Worm (Caenorhabditis elegans) whole organism, young adult: ENCODE measurements around the gene R07B1.11.

ENCODE experiments used
- B0336.3 ChIP-seq: fragments of 200-800 bp; sonication (Bioruptor generic); IDR thresholded peaks from 2 replicates; pipeline ENCODE4 v1.3.6; 2022; ENCODE audit warnings: missing genetic modification characterization, missing compliant biosample characterization
- D2030.7 ChIP-seq: fragments of 200-800 bp; sonication (Bioruptor generic); IDR thresholded peaks from 2 replicates; pipeline ENCODE4 v1.3.6; 2022; ENCODE audit warnings: missing genetic modification reagents, missing genetic modification characterization, missing compliant biosample characterization
- F22D6.2 ChIP-seq: sonication (generic microtip); optimal IDR thresholded peaks from 2 replicates; lab custom pipeline; 2016; ENCODE audit warnings: mild to moderate bottlenecking, missing genetic modification characterization, missing compliant biosample characterization
- F37B4.10 ChIP-seq: fragments of 200-800 bp; sonication (Bioruptor generic); IDR thresholded peaks from 2 replicates; pipeline ENCODE4 v1.3.6; 2022; ENCODE audit warnings: missing genetic modification characterization, missing compliant biosample characterization
- F39B2.1 ChIP-seq: fragments of 200-800 bp; sonication (Bioruptor generic); IDR thresholded peaks from 2 replicates; pipeline ENCODE4 v1.3.6; 2022; ENCODE audit warnings: missing genetic modification reagents, missing genetic modification characterization, missing compliant biosample characterization
- F52B5.7 ChIP-seq: sonication (generic microtip); optimal IDR thresholded peaks from 2 replicates; lab custom pipeline; 2016; ENCODE audit warnings: mild to moderate bottlenecking, missing genetic modification characterization, missing compliant biosample characterization
- F57A8.1 ChIP-seq: fragments of 200-800 bp; sonication (Bioruptor generic); optimal IDR thresholded peaks from 2 replicates; lab custom pipeline; 2018; ENCODE audit warnings: mild to moderate bottlenecking, missing genetic modification characterization, moderate library complexity, missing compliant biosample characterization
- F57C9.4 ChIP-seq: sonication (generic microtip); optimal IDR thresholded peaks from 2 replicates; lab custom pipeline; 2017; ENCODE audit warnings: mild to moderate bottlenecking, missing genetic modification characterization, missing compliant biosample characterization
- Y53F4B.3 ChIP-seq: fragments of 200-800 bp; sonication (Bioruptor generic); IDR thresholded peaks from 2 replicates; pipeline ENCODE4 v1.3.6; 2022; ENCODE audit warnings: missing genetic modification reagents, missing genetic modification characterization, missing compliant biosample characterization
- Y53G8AR.9 ChIP-seq: fragments of 200-800 bp; sonication (Bioruptor generic); conservative IDR thresholded peaks from 2 replicates; pipeline ENCODE4 v1.3.6; 2022; ENCODE audit warnings: missing genetic modification reagents, missing genetic modification characterization, missing compliant biosample characterization
- Y67H2A.10 ChIP-seq: fragments of 200-800 bp; sonication (Bioruptor generic); conservative IDR thresholded peaks from 2 replicates; pipeline ENCODE4 v1.3.6; 2022; ENCODE audit warnings: missing genetic modification reagents, missing genetic modification characterization, missing compliant biosample characterization
- Y95B8A.8 ChIP-seq: fragments of 200-800 bp; sonication (Bioruptor generic); IDR thresholded peaks from 2 replicates; pipeline ENCODE4 v1.3.6; 2022; ENCODE audit warnings: missing genetic modification reagents, missing genetic modification characterization, missing compliant biosample characterization
- akir-1 ChIP-seq: fragments of 200-800 bp; sonication (Bioruptor generic); optimal IDR thresholded peaks from 2 replicates; lab custom pipeline; 2018; ENCODE audit warnings: mild to moderate bottlenecking, missing genetic modification characterization, moderate library complexity, missing compliant biosample characterization
- aptf-3 ChIP-seq: fragments of 200-800 bp; sonication (Bioruptor generic); IDR thresholded peaks from 2 replicates; pipeline ENCODE4 v1.3.6; 2022; ENCODE audit warnings: missing genetic modification characterization, missing compliant biosample characterization
- atf-7 ChIP-seq: sonication (generic microtip); optimal IDR thresholded peaks from 2 replicates; lab custom pipeline; 2017; ENCODE audit warnings: mild to moderate bottlenecking, missing genetic modification characterization, missing compliant biosample characterization
- attf-3 ChIP-seq: fragments of 200-800 bp; sonication (Bioruptor generic); conservative IDR thresholded peaks from 2 replicates; pipeline ENCODE4 v1.3.6; 2022; ENCODE audit warnings: missing genetic modification reagents, missing genetic modification characterization, missing compliant biosample characterization
- ccch-3 ChIP-seq: fragments of 200-800 bp; sonication (Bioruptor generic); optimal IDR thresholded peaks from 2 replicates; lab custom pipeline; 2018; ENCODE audit warnings: mild to moderate bottlenecking, missing genetic modification characterization, missing compliant biosample characterization
- ceh-100 ChIP-seq: fragments of 200-800 bp; sonication (Bioruptor generic); IDR thresholded peaks from 2 replicates; pipeline ENCODE4 v1.3.6; 2022; ENCODE audit warnings: missing genetic modification reagents, missing genetic modification characterization, missing compliant biosample characterization
- ceh-27 ChIP-seq: fragments of 200-800 bp; sonication (Bioruptor generic); optimal IDR thresholded peaks from 2 replicates; lab custom pipeline; 2018; ENCODE audit warnings: mild to moderate bottlenecking, missing genetic modification characterization, moderate library complexity, missing compliant biosample characterization
- chd-7 ChIP-seq: sonication (generic microtip); optimal IDR thresholded peaks from 2 replicates; lab custom pipeline; 2016; ENCODE audit warnings: mild to moderate bottlenecking, missing genetic modification characterization, moderate library complexity, missing compliant biosample characterization
- fkh-3 ChIP-seq: sonication (generic microtip); optimal IDR thresholded peaks from 2 replicates; lab custom pipeline; 2016; ENCODE audit warnings: mild to moderate bottlenecking, missing genetic modification characterization, missing compliant biosample characterization
- hlh-26 ChIP-seq: fragments of 200-800 bp; sonication (Bioruptor generic); conservative IDR thresholded peaks from 2 replicates; pipeline ENCODE4 v1.3.6; 2022; ENCODE audit warnings: missing genetic modification reagents, missing genetic modification characterization, missing compliant biosample characterization
- hsf-1 ChIP-seq: fragments of 200-800 bp; sonication (Bioruptor generic); IDR thresholded peaks from 2 replicates; pipeline ENCODE4 v1.3.6; 2022; ENCODE audit warnings: missing genetic modification reagents, missing genetic modification characterization, missing compliant biosample characterization
- let-526 ChIP-seq: fragments of 200-800 bp; sonication (Bioruptor generic); IDR thresholded peaks from 2 replicates; pipeline ENCODE4 v1.3.6; 2022; ENCODE audit warnings: missing genetic modification reagents, missing genetic modification characterization, missing compliant biosample characterization
- lin-35 ChIP-seq, 3 experiments: fragments of 150-350 bp in 2 of 3; sonication (generic microtip) in 1 of 3; optimal IDR thresholded peaks; 2 replicates each; lab custom pipeline; 2014 to 2018; ENCODE audit warnings: missing biosample characterization in 3 of 3, missing genetic modification characterization in 3 of 3, missing genetic modification reagents in 3 of 3
- lin-54 ChIP-seq: fragments of 200-800 bp; sonication (Bioruptor generic); optimal IDR thresholded peaks from 2 replicates; lab custom pipeline; 2018; ENCODE audit warnings: mild to moderate bottlenecking, missing genetic modification characterization, missing compliant biosample characterization
- lsy-27 ChIP-seq: sonication (generic microtip); optimal IDR thresholded peaks from 2 replicates; lab custom pipeline; 2017; ENCODE audit warnings: missing genetic modification characterization, mild to moderate bottlenecking, missing compliant biosample characterization, antibody characterized with exemption, missing genotype, borderline replicate concordance; ENCODE audit not compliant: insufficient read depth
- madf-6 ChIP-seq: fragments of 200-800 bp; sonication (Bioruptor generic); IDR thresholded peaks from 2 replicates; pipeline ENCODE4 v1.3.6; 2022; ENCODE audit warnings: missing genetic modification reagents, missing genetic modification characterization, missing compliant biosample characterization
- mes-4 ChIP-seq: sonication (generic microtip); optimal IDR thresholded peaks from 2 replicates; lab custom pipeline; 2016; ENCODE audit warnings: missing genotype, missing genetic modification characterization, missing compliant biosample characterization
- mxl-1 ChIP-seq: sonication (generic microtip); optimal IDR thresholded peaks from 2 replicates; lab custom pipeline; 2016; ENCODE audit warnings: missing genetic modification characterization, missing compliant biosample characterization
- nfyb-1 ChIP-seq: fragments of 200-800 bp; sonication (Bioruptor generic); IDR thresholded peaks from 2 replicates; pipeline ENCODE4 v1.3.6; 2022; ENCODE audit warnings: missing genetic modification reagents, missing genetic modification characterization, missing compliant biosample characterization
- nhr-179 ChIP-seq: sonication (generic microtip); optimal IDR thresholded peaks from 2 replicates; lab custom pipeline; 2016; ENCODE audit warnings: mild to moderate bottlenecking, missing genetic modification characterization, missing compliant biosample characterization
- nhr-27 ChIP-seq: fragments of 200-800 bp; sonication (Bioruptor generic); optimal IDR thresholded peaks from 2 replicates; lab custom pipeline; 2018; ENCODE audit warnings: mild to moderate bottlenecking, missing genetic modification characterization, moderate library complexity, missing compliant biosample characterization
- nhr-80 ChIP-seq: sonication (generic microtip); optimal IDR thresholded peaks from 2 replicates; lab custom pipeline; 2016; ENCODE audit warnings: missing genetic modification characterization, missing compliant biosample characterization
- rpc-1 ChIP-seq, 2 experiments: fragments of 150-350 bp in 1 of 2; sonication (generic microtip) in 1 of 2; optimal IDR thresholded peaks; 2 replicates each; lab custom pipeline; 2014 to 2018; ENCODE audit warnings: missing biosample characterization in 1 of 2, missing genetic modification characterization in 1 of 2, missing genetic modification reagents in 1 of 2, missing genotype in 1 of 2
- snpc-1.1 ChIP-seq: sonication (generic microtip); optimal IDR thresholded peaks from 2 replicates; lab custom pipeline; 2017; ENCODE audit warnings: missing genetic modification characterization, mild to moderate bottlenecking, missing compliant biosample characterization, antibody characterized with exemption, moderate library complexity, missing genotype, missing genetic modification reagents; ENCODE audit not compliant: insufficient read depth
- snpc-4 ChIP-seq, 5 experiments: fragments of 150-350 bp in 1 of 5; sonication (generic microtip) in 4 of 5; optimal IDR thresholded peaks; 2 replicates each; lab custom pipeline; 2014 to 2018; ENCODE audit warnings: missing genetic modification characterization in 5 of 5, missing biosample characterization in 3 of 5, antibody characterized with exemption in 2 of 5, mild to moderate bottlenecking in 2 of 5, missing compliant biosample characterization in 2 of 5, missing genotype in 2 of 5, moderate library complexity in 2 of 5, missing genetic modification reagents in 1 of 5
- somi-1 ChIP-seq: fragments of 200-800 bp; sonication (Bioruptor generic); optimal IDR thresholded peaks from 2 replicates; lab custom pipeline; 2018; ENCODE audit warnings: mild to moderate bottlenecking, missing genetic modification characterization, missing compliant biosample characterization
- ztf-28 ChIP-seq: fragments of 200-800 bp; sonication (Bioruptor generic); IDR thresholded peaks from 2 replicates; pipeline ENCODE4 v1.3.6; 2022; ENCODE audit warnings: missing genetic modification reagents, missing genetic modification characterization, missing compliant biosample characterization
- ztf-6 ChIP-seq: fragments of 200-800 bp; sonication (Bioruptor generic); IDR thresholded peaks from 2 replicates; pipeline ENCODE4 v1.3.6; 2022; ENCODE audit warnings: missing genetic modification reagents, missing genetic modification characterization, missing compliant biosample characterization

R07B1.11 gene

DNA sequence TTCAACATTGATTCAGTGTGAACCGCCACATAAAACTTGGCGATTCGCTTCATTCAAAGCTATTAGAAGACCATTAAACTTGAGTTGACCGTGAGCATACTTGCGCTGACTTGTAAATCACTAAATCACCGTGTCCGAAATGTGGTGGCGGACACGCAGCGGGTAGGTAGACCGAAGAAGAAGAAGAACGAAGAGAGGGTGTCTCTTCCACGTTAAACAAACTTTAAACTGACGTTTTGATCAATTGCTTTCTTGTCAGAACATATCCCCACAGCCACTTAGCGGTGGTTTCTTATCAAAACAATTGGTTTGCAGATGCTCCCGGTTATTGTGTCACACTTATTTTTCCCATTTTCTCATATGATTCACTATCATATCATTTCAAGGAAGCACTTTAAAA lies 13.2 kb upstream of the R07B1.11 start:
- no peak for TF ChIP-seq F39B2.1
- TF ChIP-seq lin-54 (GFP tag; lab: Kevin White, UChicago): no peak
- TF ChIP-seq mxl-1: no peak
- TF ChIP-seq attf-3 (GFP tag; lab: Robert Waterston, UW): no peak
- TF ChIP-seq ceh-27 (GFP tag; lab: Kevin White, UChicago): no peak
- no peak for TF ChIP-seq nhr-80 (tag; lab: Kevin White, UChicago)
- no peak for TF ChIP-seq fkh-3 (tag; lab: Kevin White, UChicago)
- TF ChIP-seq Y53G8AR.9 (GFP tag; lab: Robert Waterston, UW): no peak
- TF ChIP-seq Y53F4B.3 (GFP tag; lab: Robert Waterston, UW): no peak
- TF ChIP-seq F57A8.1: no peak
- TF ChIP-seq F52B5.7: no peak
- TF ChIP-seq snpc-4 (GFP tag; optimal IDR thresholded peaks at IDR 0.05; lab: Kevin White, UChicago): no peak
- no peak for TF ChIP-seq snpc-4 (tag; optimal IDR thresholded peaks at IDR 0.05; lab: Kevin White, UChicago)
- no peak for TF ChIP-seq atf-7 (tag; lab: Kevin White, UChicago)
- no peak for TF ChIP-seq lin-35 (GFP tag; optimal IDR thresholded peaks at IDR 0.05; lab: Kevin White, UChicago)
- no peak for TF ChIP-seq akir-1 (GFP tag; lab: Kevin White, UChicago)
- no peak for TF ChIP-seq nfyb-1
- TF ChIP-seq, all 124 proteins: peak for 0

DNA sequence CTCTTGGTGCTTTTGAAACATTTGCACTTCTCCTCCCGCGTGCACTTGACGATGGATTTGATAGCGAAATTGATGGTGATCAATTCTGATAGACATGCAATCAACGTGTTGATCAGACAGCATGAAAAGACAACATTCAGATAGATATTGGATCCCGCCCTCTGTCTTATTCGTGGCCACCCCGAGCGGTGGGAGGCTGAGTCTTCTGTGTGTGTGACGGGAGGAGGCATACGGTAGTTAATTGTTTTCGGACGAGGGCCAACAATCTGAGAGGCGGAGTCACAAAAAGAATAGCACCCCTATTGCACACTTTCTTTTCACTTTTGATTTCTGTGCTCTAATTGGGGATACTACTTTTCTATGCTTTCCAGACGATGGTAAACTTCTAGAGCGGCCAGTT lies 10.8 kb upstream of the R07B1.11 start:
- TF ChIP-seq rpc-1 (optimal IDR thresholded peaks at IDR 0.05; lab: Kevin White, UChicago) (no peak), rpc-1 (tag; optimal IDR thresholded peaks at IDR 0.05; lab: Kevin White, UChicago) (no peak), lsy-27 (tag; lab: Kevin White, UChicago) (no peak), nhr-27 (no peak), snpc-1.1 (tag; lab: Kevin White, UChicago) (no peak), F22D6.2 (tag; lab: Kevin White, UChicago) (no peak), aptf-3 (GFP tag; lab: Robert Waterston, UW) (no peak), hlh-26 (GFP tag; lab: Robert Waterston, UW) (no peak), ceh-27 (GFP tag; lab: Kevin White, UChicago) (no peak), F57C9.4 (tag; lab: Kevin White, UChicago) (no peak), hsf-1 (GFP tag; lab: Robert Waterston, UW) (no peak), ztf-6 (GFP tag; lab: Robert Waterston, UW) (no peak), ceh-100 (GFP tag; lab: Robert Waterston, UW) (no peak), ccch-3 (GFP tag; lab: Kevin White, UChicago) (no peak), madf-6 (GFP tag; lab: Robert Waterston, UW) (no peak), nfyb-1 (no peak), D2030.7 (GFP tag; lab: Robert Waterston, UW) (no peak), Y67H2A.10 (GFP tag; lab: Robert Waterston, UW) (no peak), nhr-179 (no peak)
- TF ChIP-seq, all 124 proteins: peak for 0

DNA sequence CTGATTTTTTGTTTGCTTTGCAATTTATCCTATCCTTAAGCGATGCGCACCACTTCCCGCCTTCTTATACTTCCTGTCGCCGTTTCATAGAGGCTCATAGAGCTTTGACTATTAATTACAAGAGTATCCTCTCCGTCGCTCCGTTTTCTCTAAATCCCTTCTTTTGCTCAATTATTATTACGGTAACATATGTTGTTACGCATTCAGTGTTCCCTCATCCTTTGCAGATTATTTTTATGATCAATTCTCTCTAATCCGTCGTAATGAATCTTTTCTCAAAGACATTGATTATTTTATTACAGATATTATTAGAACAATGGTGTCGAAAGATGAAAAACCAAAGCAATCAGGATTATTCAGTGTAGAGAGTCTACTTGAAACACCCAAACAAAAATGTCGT lies 9.7 kb upstream of the R07B1.11 start, which contains the start of gene vab-15:
TSS of gene vab-15 (plus strand) at position 301 of the 400 bp plus-strand sequence.
- TF ChIP-seq akir-1 (GFP tag; lab: Kevin White, UChicago) (no peak), Y95B8A.8 (GFP tag; lab: Robert Waterston, UW) (no peak), chd-7 (tag; lab: Kevin White, UChicago) (no peak), F37B4.10 (no peak), ztf-28 (no peak), let-526 (no peak), somi-1 (GFP tag; lab: Kevin White, UChicago) (no peak), B0336.3 (GFP tag; lab: Robert Waterston, UW) (no peak), mes-4 (tag; lab: Kevin White, UChicago) (no peak)
- TF ChIP-seq, all 124 proteins: peak for 0
